Worm (Caenorhabditis elegans) whole organism, L4 larva: ENCODE measurements around the gene fat-6.

Experiments
- D1046.2 ChIP-seq: fragments of 200-800 bp; sonication (Bioruptor generic); IDR thresholded peaks from 2 replicates; pipeline ENCODE4 v1.3.6; 2022; ENCODE audit warnings: missing genetic modification characterization, missing compliant biosample characterization
- F26F4.8 ChIP-seq: fragments of 200-800 bp; sonication (Bioruptor generic); conservative IDR thresholded peaks from 2 replicates; pipeline ENCODE4 v1.3.6; 2022; ENCODE audit warnings: missing genetic modification characterization, missing compliant biosample characterization
- F44E2.7 ChIP-seq: fragments of 200-800 bp; sonication (Bioruptor generic); IDR thresholded peaks from 2 replicates; pipeline ENCODE4 v2.1.2; 2022; ENCODE audit warnings: missing genetic modification characterization, missing compliant biosample characterization
- T20F7.1 ChIP-seq: fragments of 200-800 bp; sonication (Bioruptor generic); optimal IDR thresholded peaks from 2 replicates; lab custom pipeline; 2018; ENCODE audit warnings: mild to moderate bottlenecking, missing genetic modification characterization, missing compliant biosample characterization
- T26A8.4 ChIP-seq: fragments of 200-800 bp; sonication (Bioruptor generic); IDR thresholded peaks from 2 replicates; pipeline ENCODE4 v1.3.6; 2022; ENCODE audit warnings: missing genetic modification characterization, missing compliant biosample characterization
- Y105C5A.15 ChIP-seq: fragments of 200-800 bp; sonication (Bioruptor generic); IDR thresholded peaks from 2 replicates; pipeline ENCODE4 v1.3.6; 2022; ENCODE audit warnings: missing genetic modification characterization, missing compliant biosample characterization
- Y5F2A.4 ChIP-seq: fragments of 200-800 bp; sonication (Bioruptor generic); optimal IDR thresholded peaks from 2 replicates; lab custom pipeline; 2018; ENCODE audit warnings: mild to moderate bottlenecking, missing genetic modification characterization, missing compliant biosample characterization
- ZK546.5 ChIP-seq, 2 experiments: sonication (generic microtip); optimal IDR thresholded peaks; 2 replicates each; lab custom pipeline; 2017; ENCODE audit warnings: missing biosample characterization in 2 of 2, missing genetic modification characterization in 2 of 2
- aha-1 ChIP-seq: fragments of 150-350 bp; peaks from one replicate; lab custom pipeline; 2014; ENCODE audit warnings: missing biosample characterization, missing genetic modification characterization
- aly-2 ChIP-seq: sonication (generic microtip); optimal IDR thresholded peaks from 2 replicates; lab custom pipeline; 2018; ENCODE audit warnings: missing biosample characterization, missing genetic modification characterization
- ama-1 ChIP-seq: fragments of 150-350 bp; optimal IDR thresholded peaks from 2 replicates; lab custom pipeline; 2014; ENCODE audit warnings: inconsistent platforms, mixed read lengths
- arid-1 ChIP-seq: fragments of 200-800 bp; sonication (Bioruptor generic); conservative IDR thresholded peaks from 2 replicates; pipeline ENCODE4 v1.3.6; 2022; ENCODE audit warnings: missing genetic modification reagents, missing genetic modification characterization, missing compliant biosample characterization
- ceh-82 ChIP-seq: sonication (generic microtip); optimal IDR thresholded peaks from 2 replicates; lab custom pipeline; 2017; ENCODE audit warnings: missing biosample characterization, missing genetic modification characterization
- ces-1 ChIP-seq: fragments of 150-350 bp; sonication (generic microtip); optimal IDR thresholded peaks from 4 replicates; lab custom pipeline; 2014; ENCODE audit warnings: missing biosample characterization, missing genetic modification reagents, missing genetic modification characterization
- cey-2 ChIP-seq: sonication (generic microtip); optimal IDR thresholded peaks from 3 replicates; lab custom pipeline; 2017; ENCODE audit warnings: missing genetic modification characterization, mild to moderate bottlenecking, missing compliant biosample characterization, antibody characterized with exemption, borderline replicate concordance; ENCODE audit not compliant: insufficient read depth
- ctbp-1 ChIP-seq: fragments of 200-800 bp; sonication (Bioruptor generic); IDR thresholded peaks from 2 replicates; pipeline ENCODE4 v1.3.6; 2022; ENCODE audit warnings: missing genetic modification reagents, missing genetic modification characterization, missing compliant biosample characterization
- daf-19 ChIP-seq: fragments of 200-800 bp; sonication (Bioruptor generic); conservative IDR thresholded peaks from 2 replicates; pipeline ENCODE4 v1.3.6; 2022; ENCODE audit warnings: missing genetic modification characterization, missing compliant biosample characterization
- daf-8 ChIP-seq: fragments of 200-800 bp; sonication (Bioruptor generic); IDR thresholded peaks from 2 replicates; pipeline ENCODE4 v1.3.6; 2022; ENCODE audit warnings: missing genetic modification characterization, missing compliant biosample characterization
- dpl-1 ChIP-seq: fragments of 150-350 bp; optimal IDR thresholded peaks from 2 replicates; lab custom pipeline; 2014; ENCODE audit warnings: missing biosample characterization, missing genetic modification reagents, missing genetic modification characterization
- duxl-1 ChIP-seq: sonication (generic microtip); optimal IDR thresholded peaks from 2 replicates; lab custom pipeline; 2016; ENCODE audit warnings: mild to moderate bottlenecking, missing genetic modification characterization, moderate library complexity, missing compliant biosample characterization; ENCODE audit not compliant: poor library complexity
- egl-43 ChIP-seq: fragments of 200-800 bp; sonication (Bioruptor generic); IDR thresholded peaks from 2 replicates; pipeline ENCODE4 v1.3.6; 2022; ENCODE audit warnings: missing genetic modification reagents, missing genetic modification characterization, missing compliant biosample characterization
- fos-1 ChIP-seq: fragments of 150-350 bp; optimal IDR thresholded peaks from 2 replicates; lab custom pipeline; 2014; ENCODE audit warnings: missing biosample characterization, missing genetic modification characterization
- hif-1 ChIP-seq, 2 experiments: sonication (generic microtip); optimal IDR thresholded peaks; 2 replicates each; lab custom pipeline; 2016 to 2017; ENCODE audit warnings: missing compliant biosample characterization in 2 of 2, missing genetic modification characterization in 2 of 2, missing genetic modification reagents in 2 of 2, missing genotype in 2 of 2, mild to moderate bottlenecking in 1 of 2
- hlh-11 ChIP-seq: fragments of 200-800 bp; sonication (Bioruptor generic); optimal IDR thresholded peaks from 2 replicates; lab custom pipeline; 2018; ENCODE audit warnings: mild to moderate bottlenecking, missing genetic modification characterization, missing compliant biosample characterization
- hlh-30 ChIP-seq: sonication (generic microtip); optimal IDR thresholded peaks from 2 replicates; lab custom pipeline; 2017; ENCODE audit warnings: antibody characterized with exemption, mild to moderate bottlenecking, missing genetic modification characterization, missing compliant biosample characterization; ENCODE audit not compliant: insufficient read depth
- hmg-1.1 ChIP-seq: fragments of 200-800 bp; sonication (Bioruptor generic); IDR thresholded peaks from 2 replicates; pipeline ENCODE4 v1.3.6; 2022; ENCODE audit warnings: missing genetic modification reagents, missing genetic modification characterization, missing compliant biosample characterization
- lim-7 ChIP-seq: fragments of 200-800 bp; sonication (Bioruptor generic); IDR thresholded peaks from 2 replicates; pipeline ENCODE4 v1.3.6; 2022; ENCODE audit warnings: missing genetic modification characterization, missing compliant biosample characterization
- lin-1 ChIP-seq: fragments of 200-800 bp; sonication (Bioruptor generic); IDR thresholded peaks from 2 replicates; pipeline ENCODE4 v1.3.6; 2022; ENCODE audit warnings: missing genetic modification reagents, missing genetic modification characterization, missing compliant biosample characterization
- lin-13 ChIP-seq: fragments of 150-350 bp; optimal IDR thresholded peaks from 2 replicates; lab custom pipeline; 2014; ENCODE audit warnings: missing biosample characterization, missing genetic modification reagents, missing genetic modification characterization
- lin-15B ChIP-seq: fragments of 150-350 bp; sonication (generic microtip); optimal IDR thresholded peaks from 3 replicates; lab custom pipeline; 2014; ENCODE audit warnings: missing biosample characterization, missing genetic modification characterization
- lin-38 ChIP-seq: fragments of 200-800 bp; sonication (Bioruptor generic); IDR thresholded peaks from 2 replicates; pipeline ENCODE4 v1.3.6; 2022; ENCODE audit warnings: missing genetic modification reagents, missing genetic modification characterization, missing compliant biosample characterization
- lin-39 ChIP-seq: fragments of 150-350 bp; optimal IDR thresholded peaks from 2 replicates; lab custom pipeline; 2014; ENCODE audit warnings: missing biosample characterization, missing genetic modification reagents, missing genetic modification characterization
- lsy-2 ChIP-seq, 2 experiments: fragments of 150-350 bp in 1 of 2; sonication (generic microtip) in 1 of 2; optimal IDR thresholded peaks; 2 replicates each; lab custom pipeline; 2014 to 2017; ENCODE audit warnings: missing biosample characterization in 2 of 2, missing genetic modification characterization in 2 of 2
- madf-5 ChIP-seq, 2 experiments: fragments of 200-800 bp; sonication (Bioruptor generic); IDR thresholded peaks; 2 replicates each; pipeline ENCODE4 v1.3.6; 2022; ENCODE audit warnings: missing compliant biosample characterization in 2 of 2, missing genetic modification characterization in 2 of 2
- mdt-29 ChIP-seq: fragments of 200-800 bp; sonication (Bioruptor generic); IDR thresholded peaks from 2 replicates; pipeline ENCODE4 v1.3.6; 2022; ENCODE audit warnings: missing genetic modification reagents, missing genetic modification characterization, missing compliant biosample characterization
- mep-1 ChIP-seq: fragments of 150-350 bp; sonication (generic microtip); optimal IDR thresholded peaks from 3 replicates; lab custom pipeline; 2014; ENCODE audit warnings: missing biosample characterization, missing genetic modification characterization
- nhr-10 ChIP-seq: fragments of 150-350 bp; optimal IDR thresholded peaks from 2 replicates; lab custom pipeline; 2014; ENCODE audit warnings: missing biosample characterization, missing genetic modification characterization
- nhr-76 ChIP-seq: fragments of 150-350 bp; optimal IDR thresholded peaks from 2 replicates; lab custom pipeline; 2014; ENCODE audit warnings: missing biosample characterization, missing genetic modification characterization
- rbr-2 ChIP-seq: sonication (generic microtip); optimal IDR thresholded peaks from 2 replicates; lab custom pipeline; 2016; ENCODE audit warnings: missing genotype, missing genetic modification characterization, missing compliant biosample characterization
- snpc-4 ChIP-seq: fragments of 150-350 bp; optimal IDR thresholded peaks from 2 replicates; lab custom pipeline; 2014; ENCODE audit warnings: missing biosample characterization, missing genetic modification characterization
- spr-1 ChIP-seq: sonication (generic microtip); optimal IDR thresholded peaks from 2 replicates; lab custom pipeline; 2016; ENCODE audit warnings: mild to moderate bottlenecking, missing genetic modification characterization, missing compliant biosample characterization
- tag-97 ChIP-seq: fragments of 200-800 bp; sonication (Bioruptor generic); IDR thresholded peaks from 2 replicates; pipeline ENCODE4 v1.3.6; 2022; ENCODE audit warnings: missing genetic modification characterization, missing compliant biosample characterization
- unc-130 ChIP-seq: sonication (generic microtip); optimal IDR thresholded peaks from 2 replicates; lab custom pipeline; 2016; ENCODE audit warnings: missing genetic modification reagents, missing genetic modification characterization, missing compliant biosample characterization
- zag-1 ChIP-seq: fragments of 150-350 bp; optimal IDR thresholded peaks from 2 replicates; lab custom pipeline; 2014; ENCODE audit warnings: missing biosample characterization, missing genetic modification characterization
- zfp-2 ChIP-seq: sonication (generic microtip); optimal IDR thresholded peaks from 2 replicates; lab custom pipeline; 2016; ENCODE audit warnings: mild to moderate bottlenecking, missing genetic modification characterization, missing compliant biosample characterization
- zip-11 ChIP-seq: fragments of 200-800 bp; sonication (Bioruptor generic); IDR thresholded peaks from 2 replicates; pipeline ENCODE4 v1.3.6; 2022; ENCODE audit warnings: missing genetic modification characterization, missing compliant biosample characterization
- ztf-7 ChIP-seq: fragments of 150-350 bp; optimal IDR thresholded peaks from 2 replicates; lab custom pipeline; 2014; ENCODE audit warnings: missing biosample characterization, missing genetic modification characterization

Gene fat-6

DNA sequence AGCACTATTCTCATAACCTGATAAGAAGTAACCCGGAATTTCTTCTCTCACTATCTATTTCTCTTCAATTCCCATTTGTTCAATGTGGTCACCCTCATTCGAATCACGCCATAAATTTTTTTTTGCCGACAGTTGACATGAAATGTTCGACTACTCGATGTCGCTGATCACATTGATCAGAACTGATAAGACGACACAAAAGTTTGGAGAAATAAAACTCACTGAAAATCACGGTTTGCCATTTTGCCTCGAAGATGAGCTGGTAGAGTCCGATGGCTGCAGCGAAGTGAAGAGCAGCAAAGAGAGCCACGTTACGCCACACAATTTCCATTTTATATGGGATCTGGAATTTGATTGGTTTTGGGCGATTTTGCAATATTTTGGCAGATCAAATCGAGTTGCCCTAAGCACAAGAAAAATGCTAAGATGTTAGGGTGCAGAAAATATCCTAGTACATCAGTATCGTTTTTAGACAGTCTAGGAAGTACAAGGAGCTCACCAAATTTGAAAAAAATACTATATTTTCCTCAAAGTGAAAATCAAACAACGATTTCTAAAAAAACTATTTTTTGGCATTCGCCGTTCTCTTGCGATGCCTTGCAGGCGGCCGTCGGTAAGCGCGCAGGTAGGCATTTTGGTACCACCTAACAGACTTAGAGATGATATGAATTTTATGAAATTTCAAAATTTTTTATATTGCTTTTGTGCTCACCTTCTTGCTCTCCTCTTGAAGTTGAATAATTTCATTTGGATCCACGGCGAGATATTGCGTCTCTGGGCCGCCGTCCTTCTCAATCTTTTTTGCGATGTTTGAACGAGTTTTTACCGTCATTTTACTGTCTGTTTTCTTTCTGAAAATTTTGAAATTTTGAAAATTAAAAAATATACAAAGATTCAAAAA is at the start of gene fat-6 (continued):
- no peak for TF ChIP-seq dpl-1 (GFP tag; lab: Kevin White, UChicago)
- TF ChIP-seq lin-38 (GFP tag; lab: Robert Waterston, UW), result peak; percentile 35
- TF ChIP-seq hif-1 (tag; optimal IDR thresholded peaks at IDR 0.05; lab: Kevin White, UChicago), result no peak
- TF ChIP-seq nhr-10 (tag; lab: Kevin White, UChicago), result peak; percentile 52
- no peak for TF ChIP-seq lin-15B (tag; lab: Kevin White, UChicago)
- no peak for TF ChIP-seq spr-1 (tag; lab: Kevin White, UChicago)
- no peak for TF ChIP-seq arid-1 (GFP tag; lab: Robert Waterston, UW)
- no peak for TF ChIP-seq lin-13 (GFP tag; lab: Kevin White, UChicago)
- peak; percentile 30; the same call in 1 of the 2 replicates for TF ChIP-seq T26A8.4
- no peak for TF ChIP-seq hlh-30 (tag; lab: Kevin White, UChicago)
- TF ChIP-seq lsy-2 (tag; optimal IDR thresholded peaks at IDR 0.05; lab: Kevin White, UChicago), result peak in 1 of 2 experiments; percentile 18
- no peak for TF ChIP-seq zip-11 (GFP tag; lab: Robert Waterston, UW)
- no peak for TF ChIP-seq mdt-29 (GFP tag; lab: Robert Waterston, UW)
- peak; percentile 75 for TF ChIP-seq cey-2 (tag; lab: Kevin White, UChicago)
- TF ChIP-seq F44E2.7, result no peak
- 0 out of 2 replicates have a peak, but pooled peaks have one; percentile 14 for TF ChIP-seq D1046.2 (GFP tag; lab: Robert Waterston, UW)
- peak; percentile 46 for TF ChIP-seq hlh-11 (tag; lab: Kevin White, UChicago)
- TF ChIP-seq fos-1 (tag; lab: Kevin White, UChicago), result no peak
- no peak for TF ChIP-seq ama-1 (lab: Kevin White, UChicago)
- no peak for TF ChIP-seq tag-97 (GFP tag; lab: Robert Waterston, UW)
- TF ChIP-seq egl-43 (GFP tag; lab: Robert Waterston, UW), result no peak
- peak; percentile 11 for TF ChIP-seq rbr-2 (tag; lab: Kevin White, UChicago)
- TF ChIP-seq Y105C5A.15 (GFP tag; lab: Robert Waterston, UW), result no peak
- TF ChIP-seq madf-5 (GFP tag; IDR thresholded peaks at IDR 0.05; lab: Robert Waterston, UW), result 0 out of 4 replicates have a peak, but pooled peaks of 1 of the 2 experiments have one; percentile 51
- no peak for TF ChIP-seq zag-1 (tag; lab: Kevin White, UChicago)
- no peak for TF ChIP-seq unc-130 (GFP tag; lab: Kevin White, UChicago)
- TF ChIP-seq snpc-4, result no peak

DNA sequence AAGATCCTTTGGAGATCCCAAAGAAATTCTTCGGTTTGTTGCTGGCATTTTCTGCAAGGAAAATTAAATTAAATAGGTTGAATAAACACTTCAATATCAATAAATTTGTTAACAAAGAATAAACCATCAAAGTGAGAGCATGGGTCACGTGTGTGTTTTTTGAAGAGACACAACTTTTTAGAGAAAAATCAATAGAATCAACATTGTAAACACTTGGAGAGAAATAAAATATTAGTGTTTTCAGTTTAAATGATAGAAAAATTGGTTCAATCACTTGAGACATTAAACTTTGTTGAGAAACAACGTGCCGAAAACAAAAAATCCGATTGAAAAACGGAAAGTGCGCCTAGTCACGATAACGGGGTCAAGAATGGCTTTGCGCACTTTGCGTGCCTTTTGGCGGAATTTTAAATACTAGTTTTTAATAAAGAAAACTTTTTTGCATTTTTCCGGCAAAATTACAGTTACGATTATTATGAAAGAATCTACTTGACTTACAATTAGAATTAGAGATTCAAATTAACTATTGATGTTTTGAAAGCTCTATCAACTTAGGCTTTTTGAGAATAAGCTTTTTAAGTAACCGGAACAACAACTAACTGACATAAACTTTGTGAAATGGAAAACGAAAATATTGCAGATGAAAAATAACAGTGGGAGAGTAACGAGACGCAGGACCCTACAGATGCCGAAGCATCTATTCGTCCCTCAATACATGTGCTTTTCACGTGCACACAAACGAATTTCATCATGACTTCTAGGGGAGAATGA is 46.2 kb upstream of the fat-6 start, which contains the start of gene ZK829.7:
Gene ZK829.7, minus strand, starts transcription at position 51 of the 771 bp plus-strand sequence.
- TF ChIP-seq daf-8 (GFP tag; lab: Robert Waterston, UW), result no peak
- TF ChIP-seq aly-2 (tag; lab: Kevin White, UChicago), result no peak
- peak; percentile 7 for TF ChIP-seq spr-1 (tag; lab: Kevin White, UChicago)
- peak; percentile 54 for TF ChIP-seq hlh-11 (tag; lab: Kevin White, UChicago)
- peak; percentile 55 for TF ChIP-seq T20F7.1 (GFP tag; lab: Kevin White, UChicago)
- no peak for TF ChIP-seq zfp-2 (tag; lab: Kevin White, UChicago)
- TF ChIP-seq dpl-1 (GFP tag; lab: Kevin White, UChicago), result peak; percentile 95
- no peak for TF ChIP-seq lin-39 (tag; lab: Kevin White, UChicago)
- no peak for TF ChIP-seq ztf-7 (tag; lab: Kevin White, UChicago)
- TF ChIP-seq ceh-82 (tag; lab: Kevin White, UChicago), result no peak
- no peak for TF ChIP-seq nhr-76 (tag; lab: Kevin White, UChicago)
- no peak for TF ChIP-seq ces-1
- TF ChIP-seq Y5F2A.4 (GFP tag; lab: Kevin White, UChicago), result no peak
- TF ChIP-seq zag-1 (tag; lab: Kevin White, UChicago), result no peak
- TF ChIP-seq fos-1 (tag; lab: Kevin White, UChicago), result no peak
- TF ChIP-seq lin-1 (GFP tag; lab: Robert Waterston, UW), result no peak
- TF ChIP-seq aha-1, result peak; percentile 42
- TF ChIP-seq lim-7 (GFP tag; lab: Robert Waterston, UW), result no peak
- no peak for TF ChIP-seq mep-1
- no peak for TF ChIP-seq ZK546.5 (tag; optimal IDR thresholded peaks at IDR 0.05; lab: Kevin White, UChicago)
- no peak for TF ChIP-seq mdt-29 (GFP tag; lab: Robert Waterston, UW)
- TF ChIP-seq hmg-1.1 (GFP tag; lab: Robert Waterston, UW), result no peak; the same call in 1 of the 2 replicates
- TF ChIP-seq daf-19 (GFP tag; lab: Robert Waterston, UW), result no peak
- TF ChIP-seq ctbp-1 (GFP tag; lab: Robert Waterston, UW), result no peak
- no peak for TF ChIP-seq F26F4.8 (GFP tag; lab: Robert Waterston, UW)
- no peak for TF ChIP-seq duxl-1 (tag; lab: Kevin White, UChicago)
